Worm (Caenorhabditis elegans): ENCODE measurements around the gene F48G7.9.

- TF ChIP-seq him-1 (tag; optimal IDR thresholded peaks at IDR 0.05) (no peak), dao-5 (tag; optimal IDR thresholded peaks at IDR 0.05) (no peak), W03F9.2 (tag; optimal IDR thresholded peaks at IDR 0.05) (no peak)
Observed at ce11 chrV:626321-626720, 2.1 kb downstream of the F48G7.9 start, which contains the start of gene F48G7.7.
